Fruit fly (Drosophila melanogaster) whole organism, embryonic: ENCODE results near the gene Abca3.

Experiments used
- ATbp ChIP-seq: fragments of 200-800 bp; sonication (Bioruptor generic); optimal IDR thresholded peaks from 2 replicates; lab custom pipeline; 2017; ENCODE audit warnings: missing biosample characterization, mild to moderate bottlenecking, missing genetic modification characterization, missing genetic modification reagents
- C15 ChIP-seq: fragments of 200-800 bp; sonication (Bioruptor generic); IDR thresholded peaks from 3 replicates; pipeline ENCODE4 v1.3.6; 2022; ENCODE audit warnings: missing biosample characterization, missing genetic modification characterization
- CG13424 ChIP-seq: fragments of 200-800 bp; sonication (Bioruptor generic); optimal IDR thresholded peaks from 2 replicates; lab custom pipeline; 2019; ENCODE audit warnings: missing biosample characterization, mild to moderate bottlenecking, missing genetic modification characterization, moderate library complexity
- CG14050 ChIP-seq: fragments of 200-800 bp; sonication (Bioruptor generic); IDR thresholded peaks from 3 replicates; pipeline ENCODE4 v1.3.6; 2022; ENCODE audit warnings: missing biosample characterization, missing genetic modification characterization
- CG14860 ChIP-seq: fragments of 200-800 bp; sonication (Bioruptor generic); IDR thresholded peaks from 3 replicates; pipeline ENCODE4 v1.3.6; 2022; ENCODE audit warnings: missing biosample characterization, missing genetic modification characterization; ENCODE audit not compliant: partially characterized antibody
- CG15601 ChIP-seq: fragments of 200-800 bp; sonication (Bioruptor generic); optimal IDR thresholded peaks from 3 replicates; lab custom pipeline; 2019; ENCODE audit warnings: missing biosample characterization, mild to moderate bottlenecking, missing genetic modification characterization, moderate library complexity
- CG17385 ChIP-seq: fragments of 200-800 bp; sonication (Bioruptor generic); optimal IDR thresholded peaks from 3 replicates; lab custom pipeline; 2018; ENCODE audit warnings: missing biosample characterization, mild to moderate bottlenecking, missing genetic modification characterization
- CG18599 ChIP-seq: fragments of 200-800 bp; sonication (Bioruptor generic); optimal IDR thresholded peaks from 3 replicates; lab custom pipeline; 2017; ENCODE audit warnings: missing biosample characterization, missing genetic modification characterization, mild to moderate bottlenecking, moderate library complexity, missing genetic modification reagents
- CG2120 ChIP-seq: fragments of 200-800 bp; sonication (Bioruptor generic); optimal IDR thresholded peaks from 3 replicates; lab custom pipeline; 2016; ENCODE audit warnings: missing biosample characterization, missing genetic modification characterization
- CG3065 ChIP-seq: fragments of 200-800 bp; sonication (Bioruptor generic); optimal IDR thresholded peaks from 2 replicates; lab custom pipeline; 2016; ENCODE audit warnings: missing biosample characterization, missing genetic modification characterization
- CG34376 ChIP-seq: fragments of 200-800 bp; sonication (Bioruptor generic); optimal IDR thresholded peaks from 2 replicates; lab custom pipeline; 2018; ENCODE audit warnings: missing biosample characterization, mild to moderate bottlenecking, missing genetic modification characterization
- CG3838 ChIP-seq: fragments of 200-800 bp; sonication (Bioruptor generic); optimal IDR thresholded peaks from 3 replicates; lab custom pipeline; 2016; ENCODE audit warnings: missing biosample characterization, missing genetic modification characterization
- CG3847 ChIP-seq: fragments of 200-800 bp; sonication (Bioruptor generic); IDR thresholded peaks from 2 replicates; pipeline ENCODE4 v1.3.6; 2022; ENCODE audit warnings: missing biosample characterization, missing genetic modification characterization
- CG4360 ChIP-seq: fragments of 200-800 bp; sonication (Bioruptor generic); IDR thresholded peaks from 2 replicates; pipeline ENCODE4 v1.3.6; 2022; ENCODE audit warnings: missing biosample characterization, missing genetic modification characterization
- Deaf1 ChIP-seq: fragments of 200-800 bp; optimal IDR thresholded peaks from 3 replicates; lab custom pipeline; 2019; ENCODE audit warnings: missing biosample characterization, mild to moderate bottlenecking, missing genetic modification characterization, moderate library complexity
- Fer1 ChIP-seq: fragments of 200-800 bp; sonication (Bioruptor generic); optimal IDR thresholded peaks from 2 replicates; lab custom pipeline; 2017; ENCODE audit warnings: missing biosample characterization, mild to moderate bottlenecking, missing genetic modification characterization
- Fer2 ChIP-seq: fragments of 200-800 bp; sonication (Bioruptor generic); optimal IDR thresholded peaks from 2 replicates; lab custom pipeline; 2018; ENCODE audit warnings: missing biosample characterization, mild to moderate bottlenecking, missing genetic modification characterization, moderate library complexity
- Jarid2 ChIP-seq: fragments of 200-800 bp; sonication (Bioruptor generic); optimal IDR thresholded peaks from 3 replicates; lab custom pipeline; 2017; ENCODE audit warnings: mild to moderate bottlenecking, missing biosample characterization, missing genetic modification reagents, missing genetic modification characterization
- Mad ChIP-seq: fragments of 200-800 bp; sonication (Bioruptor generic); optimal IDR thresholded peaks from 2 replicates; lab custom pipeline; 2016; ENCODE audit warnings: missing biosample characterization, missing genetic modification characterization
- Max ChIP-seq: fragments of 200-800 bp; sonication (Bioruptor generic); optimal IDR thresholded peaks from 2 replicates; lab custom pipeline; 2016; ENCODE audit warnings: missing biosample characterization, mild to moderate bottlenecking, missing genetic modification characterization
- Med ChIP-seq: fragments of 200-800 bp; sonication (Bioruptor generic); peaks from one replicate; lab custom pipeline; 2016; ENCODE audit warnings: missing biosample characterization, missing genetic modification characterization, mild to moderate bottlenecking, inconsistent platforms, moderate library complexity
- Meics ChIP-seq: fragments of 200-800 bp; sonication (Bioruptor generic); optimal IDR thresholded peaks from 2 replicates; lab custom pipeline; 2017; ENCODE audit warnings: missing biosample characterization, mild to moderate bottlenecking, missing genetic modification characterization
- Nf-YC ChIP-seq: fragments of 200-800 bp; optimal IDR thresholded peaks from 3 replicates; lab custom pipeline; 2019; ENCODE audit warnings: missing biosample characterization, mild to moderate bottlenecking, missing genetic modification characterization, moderate library complexity
- Pdp1 ChIP-seq, 2 experiments: fragments of 200-800 bp; sonication (Bioruptor generic); optimal IDR thresholded peaks; 3 replicates each; lab custom pipeline; 2016; ENCODE audit warnings: missing biosample characterization in 2 of 2, missing genetic modification characterization in 2 of 2, mild to moderate bottlenecking in 1 of 2, moderate library complexity in 1 of 2
- TFAM ChIP-seq: fragments of 200-800 bp; sonication (Bioruptor generic); optimal IDR thresholded peaks from 2 replicates; lab custom pipeline; 2017; ENCODE audit warnings: missing biosample characterization, missing genetic modification characterization, inconsistent platforms
- Trl ChIP-seq, 3 experiments: fragments of >200 bp in 2 of 3; fragments of 200-800 bp in 1 of 3; sonication (Bioruptor generic) in 1 of 3; optimal IDR thresholded peaks; 2 replicates in 1 of 3; 3 replicates in 2 of 3; lab custom pipeline; 2016 to 2017; ENCODE audit warnings: missing biosample characterization in 1 of 3, missing genetic modification characterization in 1 of 3
- YL-1 ChIP-seq: fragments of 200-800 bp; sonication (Bioruptor generic); optimal IDR thresholded peaks from 3 replicates; lab custom pipeline; 2017; ENCODE audit warnings: missing biosample characterization, mild to moderate bottlenecking, missing genetic modification characterization
- aop ChIP-seq: fragments of 200-800 bp; sonication (Bioruptor generic); IDR thresholded peaks from 2 replicates; pipeline ENCODE4 v1.3.6; 2022; ENCODE audit warnings: missing biosample characterization, missing genetic modification characterization
- ase ChIP-seq: fragments of 200-800 bp; sonication (Bioruptor generic); IDR thresholded peaks from 3 replicates; pipeline ENCODE4 v1.3.6; 2022; ENCODE audit warnings: missing biosample characterization, missing genetic modification characterization
- bsh ChIP-seq, 2 experiments: fragments of 200-800 bp; sonication (Bioruptor generic); optimal IDR thresholded peaks; 2 replicates each; lab custom pipeline; 2017 to 2018; ENCODE audit warnings: mild to moderate bottlenecking in 2 of 2, missing biosample characterization in 2 of 2, missing genetic modification characterization in 2 of 2, moderate library complexity in 1 of 2
- chinmo ChIP-seq: fragments of 200-800 bp; sonication (Bioruptor generic); IDR thresholded peaks from 4 replicates; pipeline ENCODE4 v1.3.6; 2022; ENCODE audit warnings: missing biosample characterization, missing genetic modification characterization; ENCODE audit not compliant: partially characterized antibody
- crol ChIP-seq: fragments of 200-800 bp; sonication (Bioruptor generic); IDR thresholded peaks from 2 replicates; pipeline ENCODE4 v1.3.6; 2022; ENCODE audit warnings: missing biosample characterization, missing genetic modification characterization
- cwo ChIP-seq: fragments of 200-800 bp; sonication (Bioruptor generic); optimal IDR thresholded peaks from 3 replicates; lab custom pipeline; 2017; ENCODE audit warnings: missing biosample characterization, missing genetic modification characterization, mild to moderate bottlenecking, moderate library complexity, missing genetic modification reagents
- ewg ChIP-seq: fragments of 200-800 bp; sonication (Bioruptor generic); optimal IDR thresholded peaks from 3 replicates; lab custom pipeline; 2017; ENCODE audit warnings: mild to moderate bottlenecking, missing biosample characterization, missing genetic modification reagents, missing genetic modification characterization
- exex ChIP-seq: fragments of 200-800 bp; sonication (Bioruptor generic); optimal IDR thresholded peaks from 4 replicates; lab custom pipeline; 2018; ENCODE audit warnings: missing biosample characterization, mild to moderate bottlenecking, missing genetic modification characterization, moderate library complexity
- grau ChIP-seq: fragments of 200-800 bp; optimal IDR thresholded peaks from 3 replicates; lab custom pipeline; 2019; ENCODE audit warnings: missing biosample characterization, mild to moderate bottlenecking, missing genetic modification characterization, moderate library complexity
- ham ChIP-seq: fragments of 200-800 bp; sonication (Bioruptor generic); IDR thresholded peaks from 2 replicates; pipeline ENCODE4 v1.3.6; 2022; ENCODE audit warnings: missing biosample characterization, missing genetic modification characterization
- mirr ChIP-seq: fragments of 200-800 bp; sonication (Bioruptor generic); optimal IDR thresholded peaks from 3 replicates; lab custom pipeline; 2018; ENCODE audit warnings: missing biosample characterization, mild to moderate bottlenecking, missing genetic modification characterization
- onecut ChIP-seq: fragments of 200-800 bp; sonication (Bioruptor generic); IDR thresholded peaks from 2 replicates; pipeline ENCODE4 v1.3.6; 2022; ENCODE audit warnings: missing biosample characterization, missing genetic modification characterization
- otp ChIP-seq: fragments of 200-800 bp; sonication (Bioruptor generic); IDR thresholded peaks from 3 replicates; pipeline ENCODE4, ENCODE4 v1.3.6; 2022; ENCODE audit warnings: missing biosample characterization, missing genetic modification characterization
- pita ChIP-seq: fragments of 200-800 bp; sonication (Bioruptor generic); optimal IDR thresholded peaks from 2 replicates; lab custom pipeline; 2017; ENCODE audit warnings: missing biosample characterization, mild to moderate bottlenecking, missing genetic modification characterization
- pros ChIP-seq: fragments of 200-800 bp; sonication (Bioruptor generic); optimal IDR thresholded peaks from 3 replicates; lab custom pipeline; 2019; ENCODE audit warnings: missing biosample characterization, mild to moderate bottlenecking, missing genetic modification characterization, moderate library complexity
- trem ChIP-seq: fragments of 200-800 bp; optimal IDR thresholded peaks from 3 replicates; lab custom pipeline; 2019; ENCODE audit warnings: missing biosample characterization, mild to moderate bottlenecking, missing genetic modification characterization, moderate library complexity
- zen2 ChIP-seq: fragments of 200-800 bp; sonication (Bioruptor generic); IDR thresholded peaks from 3 replicates; pipeline ENCODE4 v1.3.6; 2022; ENCODE audit warnings: missing biosample characterization, missing genetic modification characterization; ENCODE audit not compliant: partially characterized antibody

Abca3 gene

DNA sequence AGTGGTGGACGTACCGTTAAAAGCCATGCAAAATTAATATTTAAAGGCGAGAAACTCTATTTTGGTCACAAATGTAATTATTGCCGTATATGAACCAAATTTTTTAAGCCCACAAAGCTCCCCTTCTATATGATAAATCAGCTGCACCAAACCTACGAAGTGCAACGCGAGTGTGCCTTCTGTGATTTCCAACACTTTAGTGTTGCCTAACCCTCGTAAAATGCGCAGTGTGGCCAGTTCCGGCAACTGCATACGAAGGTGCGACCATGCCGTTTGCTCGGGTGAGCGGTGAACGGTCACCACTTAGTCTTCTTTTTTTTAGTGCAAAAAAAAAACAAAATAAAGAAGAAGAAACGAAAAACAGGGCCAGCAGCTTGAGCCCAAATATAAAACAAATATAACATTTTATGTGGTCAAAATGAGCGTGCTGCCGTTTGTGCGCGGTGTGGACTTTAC, 33.0 kb upstream of the Abca3 start, which contains the start of the genes tty and fliI (continued):
- TF ChIP-seq Jarid2 (GFP tag; lab: Kevin White, UChicago): no peak
- peak; percentile 83 for TF ChIP-seq CG14050
- peak; percentile 60; the same call in 1 of the 2 replicates for TF ChIP-seq aop (GFP tag; lab: Robert Waterston, UW)
- TF ChIP-seq Mad: peak; percentile 86
- TF ChIP-seq CG13424 (tag; lab: Kevin White, UChicago): peak; percentile 68
- TF ChIP-seq CG3838 (GFP tag; lab: Kevin White, UChicago): peak; percentile 43
- TF ChIP-seq Max: peak; percentile 69
- TF ChIP-seq, all 482 proteins: peak for 404

DNA sequence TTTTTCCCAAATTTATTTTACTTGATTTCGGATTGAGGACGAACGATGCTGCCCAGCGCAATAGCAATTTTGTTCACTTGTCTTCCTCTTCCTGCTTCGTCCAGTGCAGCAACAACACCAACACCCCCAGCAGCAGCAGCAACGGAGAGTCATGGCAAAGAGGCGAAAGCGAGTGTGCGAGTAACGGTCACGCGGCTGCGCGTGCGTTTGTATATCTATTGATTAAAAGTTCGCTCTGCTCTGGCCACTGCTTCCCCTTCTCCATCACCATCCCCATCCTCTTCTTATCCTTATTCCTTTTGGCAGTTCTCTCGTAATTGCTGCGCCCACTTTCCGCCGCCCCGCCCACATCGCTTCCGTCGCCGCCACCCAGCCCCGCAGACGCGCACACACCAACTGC, 31.7 kb upstream of the Abca3 start:
- TF ChIP-seq CG4360 (GFP tag; lab: Robert Waterston, UW) (0 out of 2 replicates have a peak, but pooled peaks have one; percentile 27), Med (peak; percentile 33), ase (GFP tag; lab: Robert Waterston, UW) (no peak), bsh (GFP tag; optimal IDR thresholded peaks at IDR 0.05; lab: Kevin White, UChicago) (peak in 1 of 2 experiments; percentile 5), ewg (GFP tag; lab: Kevin White, UChicago) (peak; percentile 86), Trl (optimal IDR thresholded peaks at IDR 0.05; lab: Kevin White, UChicago) (peak in 1 of 2 experiments; percentile 6), Trl (GFP tag; optimal IDR thresholded peaks at IDR 0.05; lab: Kevin White, UChicago) (no peak), CG18599 (GFP tag; lab: Kevin White, UChicago) (peak; percentile 11), chinmo (GFP tag; lab: Robert Waterston, UW) (0 out of 4 replicates have a peak, but pooled peaks have one; percentile 18), YL-1 (GFP tag; lab: Kevin White, UChicago) (no peak), CG17385 (GFP tag; lab: Kevin White, UChicago) (peak; percentile 70), onecut (GFP tag; lab: Robert Waterston, UW) (peak; percentile 92), crol (GFP tag; lab: Robert Waterston, UW) (peak; percentile 43), grau (no peak)

DNA sequence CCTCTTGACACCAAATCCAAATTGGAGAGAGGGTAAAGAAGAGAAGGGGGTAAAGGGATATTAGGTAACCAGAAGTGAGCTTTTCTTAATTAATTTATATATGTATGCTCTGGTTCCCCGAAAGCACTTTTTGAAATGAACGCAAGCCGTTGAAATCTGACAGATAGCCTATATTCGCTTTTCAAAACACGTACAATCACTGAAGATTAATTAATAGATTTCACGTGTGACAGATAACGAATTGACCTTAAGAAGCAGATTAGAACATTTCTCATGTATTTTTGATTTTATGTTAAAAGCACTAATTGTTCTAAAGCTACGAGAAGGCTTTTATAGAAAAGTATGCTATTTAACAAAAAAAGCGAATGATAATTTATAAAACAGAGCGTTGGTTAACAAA, 30.6 kb upstream of the Abca3 start:
- TF ChIP-seq exex (tag; lab: Kevin White, UChicago) (peak; percentile 85), Pdp1 (GFP tag; optimal IDR thresholded peaks at IDR 0.05; lab: Kevin White, UChicago) (peak in 1 of 2 experiments; percentile 69), mirr (peak; percentile 65), CG34376 (GFP tag; lab: Kevin White, UChicago) (peak; percentile 56), cwo (peak; percentile 69), Nf-YC (no peak)
- TF ChIP-seq, all 482 proteins: peak for 5

DNA sequence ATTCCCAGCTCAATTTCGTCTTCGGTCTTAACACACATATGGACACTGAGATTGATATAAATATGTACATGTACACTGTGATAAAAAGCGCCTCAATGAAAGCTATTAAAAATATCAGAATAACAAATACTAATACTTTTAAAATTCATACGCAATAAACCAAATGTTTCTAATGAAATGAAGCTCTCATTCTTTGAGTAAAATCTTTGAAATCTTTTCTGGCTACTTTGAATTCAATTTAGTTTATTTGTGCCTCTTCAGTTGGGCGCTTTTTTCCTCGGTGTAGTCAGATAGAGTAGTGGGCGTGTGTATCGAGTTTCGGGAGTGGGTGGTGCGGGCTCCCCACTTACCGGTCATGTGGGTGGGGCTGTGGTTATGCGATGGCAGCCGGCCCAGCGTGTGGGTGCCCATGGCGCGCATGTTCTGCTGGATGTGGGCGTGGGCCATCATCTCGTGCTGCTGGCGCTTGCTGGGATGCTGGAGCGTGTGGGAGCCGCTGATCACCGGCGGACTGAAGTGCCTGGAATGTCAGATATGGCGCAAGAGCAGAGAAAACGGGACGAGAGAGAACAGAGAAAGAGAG, 28.1 kb upstream of the Abca3 start:
- TF ChIP-seq Trl (optimal IDR thresholded peaks at IDR 0.05; lab: Kevin White, UChicago): no peak
- no peak for TF ChIP-seq Trl (GFP tag; optimal IDR thresholded peaks at IDR 0.05; lab: Kevin White, UChicago)
- no peak for TF ChIP-seq Fer2 (tag; lab: Kevin White, UChicago)
- peak; percentile 48 for TF ChIP-seq Fer1 (GFP tag; lab: Kevin White, UChicago)
- TF ChIP-seq Med: peak; percentile 71
- TF ChIP-seq CG3065 (GFP tag; lab: Kevin White, UChicago): no peak
- peak; percentile 0 for TF ChIP-seq CG15601 (tag; lab: Kevin White, UChicago)
- TF ChIP-seq otp (GFP tag; lab: Robert Waterston, UW): no peak
- no peak for TF ChIP-seq CG14860 (GFP tag; lab: Robert Waterston, UW)
- no peak for TF ChIP-seq zen2 (GFP tag; lab: Robert Waterston, UW)
- peak; percentile 15 for TF ChIP-seq ATbp
- no peak for TF ChIP-seq trem (tag; lab: Kevin White, UChicago)
- TF ChIP-seq ham (GFP tag; lab: Robert Waterston, UW): no peak
- TF ChIP-seq Deaf1: no peak
- no peak for TF ChIP-seq C15 (GFP tag; lab: Robert Waterston, UW)
- no peak for TF ChIP-seq TFAM (GFP tag; lab: Kevin White, UChicago)
- no peak for TF ChIP-seq pros (GFP tag; lab: Kevin White, UChicago)
- TF ChIP-seq CG2120 (GFP tag; lab: Kevin White, UChicago): peak; percentile 29
- TF ChIP-seq grau: no peak
- peak; percentile 24 for TF ChIP-seq Meics
- no peak for TF ChIP-seq pita (GFP tag; lab: Kevin White, UChicago)
- TF ChIP-seq CG3847 (GFP tag; lab: Robert Waterston, UW): no peak
